Fruit fly (Drosophila melanogaster) Kc167 (cell line): ENCODE results near the gene CG18814.

Experiments
- Sin3A ChIP-seq: fragments of >200 bp; optimal IDR thresholded peaks from 2 replicates; lab custom pipeline; 2018; ENCODE audit warnings: missing external identifiers
- psq ChIP-seq: fragments of >200 bp; optimal IDR thresholded peaks from 2 replicates; lab custom pipeline; 2017; ENCODE audit warnings: missing external identifiers

DNA sequence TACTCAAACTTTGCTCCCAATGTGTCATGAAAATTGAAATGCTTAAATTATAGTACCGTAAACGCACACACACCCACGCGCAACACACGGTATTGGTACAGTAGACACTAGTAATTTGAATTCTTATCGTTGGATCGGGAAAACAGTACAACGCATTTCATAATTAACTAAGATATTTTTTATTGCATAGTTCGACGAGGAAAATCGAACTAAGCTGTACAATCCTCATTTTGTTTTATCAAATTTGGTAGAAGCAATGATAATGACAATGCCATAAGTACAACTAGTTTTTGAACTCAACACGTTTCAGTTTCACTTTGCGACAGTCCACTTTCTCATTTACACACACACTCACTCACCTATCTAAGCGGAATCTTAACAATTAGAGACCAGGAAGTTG is 11.1 kb downstream of the CG18814 start:
- TF ChIP-seq psq (lab: Kevin White, UChicago) (no peak), Sin3A (lab: Kevin White, UChicago) (no peak)
